Worm (Caenorhabditis elegans): Measurements from ENCODE around the gene C23G10.2.

C23G10.2 gene

ce11 chrIII:6210215-6210822, 2.5 kb downstream of the C23G10.2 start (continued):
- no peak for TF ChIP-seq unc-62 (GFP tag; optimal IDR thresholded peaks at IDR 0.05 in 1 of 2)
- no peak for TF ChIP-seq unc-62 (tag; optimal IDR thresholded peaks at IDR 0.05)
- no peak for TF ChIP-seq dpl-1 (GFP tag; optimal IDR thresholded peaks at IDR 0.05)

- TF ChIP-seq dmd-8 (GFP tag; IDR thresholded peaks at IDR 0.05) (no peak), nhr-76 (tag; optimal IDR thresholded peaks at IDR 0.05) (no peak), ceh-32 (tag; optimal IDR thresholded peaks at IDR 0.05; ENCODE audit: poor library complexity) (no peak), nhr-111 (GFP tag; optimal IDR thresholded peaks at IDR 0.05) (no peak), cey-2 (tag; optimal IDR thresholded peaks at IDR 0.05; ENCODE audit: borderline replicate concordance, insufficient read depth) (no peak), daf-8 (GFP tag; IDR thresholded peaks at IDR 0.05) (no peak)
These were observed 6.1 kb downstream of the C23G10.2 start, which contains the start of gene C23G10.10 for ce11 chrIII:6213915-6214314. Gene C23G10.10 (minus strand): TSS chrIII:6214015.

- TF ChIP-seq mxl-2 (GFP tag; conservative IDR thresholded peaks at IDR 0.05) (no peak), dve-1 (tag; optimal IDR thresholded peaks at IDR 0.05; ENCODE audit: insufficient read depth) (no peak), set-16 (GFP tag; IDR thresholded peaks at IDR 0.05) (no peak), daf-12 (tag; optimal IDR thresholded peaks at IDR 0.05) (no peak), mep-1 (tag; optimal IDR thresholded peaks at IDR 0.05) (no peak), lim-7 (GFP tag; IDR thresholded peaks at IDR 0.05) (no peak), mdt-29 (GFP tag; IDR thresholded peaks at IDR 0.05) (no peak), gei-8 (GFP tag; optimal IDR thresholded peaks at IDR 0.05) (no peak), nhr-28 (tag; optimal IDR thresholded peaks at IDR 0.05) (peak; percentile 12)
These were observed 7.6 kb downstream of the C23G10.2 start, which contains the start of gene C23G10.11 for ce11 chrIII:6215476-6215875. Gene C23G10.11 (minus strand): TSS chrIII:6215576.

- TF ChIP-seq nhr-41 (GFP tag; IDR thresholded peaks at IDR 0.05) (no peak), zip-2 (tag; optimal IDR thresholded peaks at IDR 0.05) (no peak), nhr-28 (tag; optimal IDR thresholded peaks at IDR 0.05) (peak; percentile 84), ceh-20 (GFP tag; IDR thresholded peaks at IDR 0.05) (no peak), skn-1 (tag; optimal IDR thresholded peaks at IDR 0.05) (no peak), aly-2 (tag; optimal IDR thresholded peaks at IDR 0.05) (no peak), lin-13 (GFP tag; optimal IDR thresholded peaks at IDR 0.05) (no peak), zfp-2 (tag; optimal IDR thresholded peaks at IDR 0.05) (no peak), aha-1 (tag) (no peak), D1046.2 (GFP tag; IDR thresholded peaks at IDR 0.05) (no peak), daf-16 (GFP tag; optimal IDR thresholded peaks at IDR 0.05) (no peak), daf-16 (tag; optimal IDR thresholded peaks at IDR 0.05) (no peak), hlh-30 (tag; optimal IDR thresholded peaks at IDR 0.05; ENCODE audit: insufficient read depth) (peak; percentile 14), mxl-3 (GFP tag; optimal IDR thresholded peaks at IDR 0.05) (peak; percentile 92), php-3 (GFP tag; IDR thresholded peaks at IDR 0.05) (no peak), vab-7 (GFP tag; IDR thresholded peaks at IDR 0.05) (no peak), lin-39 (tag; optimal IDR thresholded peaks at IDR 0.05) (no peak), F10B5.3 (tag; optimal IDR thresholded peaks at IDR 0.05) (no peak), ces-1 (GFP tag; optimal IDR thresholded peaks at IDR 0.05) (no peak), ceh-32 (tag; optimal IDR thresholded peaks at IDR 0.05; ENCODE audit: poor library complexity) (no peak), nhr-48 (tag; optimal IDR thresholded peaks at IDR 0.05) (peak; percentile 83), mdl-1 (tag; optimal IDR thresholded peaks at IDR 0.05) (peak in 1 of 2 experiments; percentile 71), nhr-10 (tag; optimal IDR thresholded peaks at IDR 0.05) (no peak), ztf-7 (tag; optimal IDR thresholded peaks at IDR 0.05) (no peak), ceh-62 (tag; optimal IDR thresholded peaks at IDR 0.05) (no peak), daf-12 (tag; optimal IDR thresholded peaks at IDR 0.05) (no peak), hlh-11 (tag; optimal IDR thresholded peaks at IDR 0.05) (peak; percentile 23), nhr-77 (tag; optimal IDR thresholded peaks at IDR 0.05) (no peak), spr-3 (GFP tag; optimal IDR thresholded peaks at IDR 0.05) (no peak), dmd-6 (GFP tag; IDR thresholded peaks at IDR 0.05) (0 out of 2 replicates have a peak, but pooled peaks have one; percentile 8), dpl-1 (GFP tag; optimal IDR thresholded peaks at IDR 0.05) (no peak), R02D3.7 (tag; optimal IDR thresholded peaks at IDR 0.05) (no peak), lin-29 (GFP tag; IDR thresholded peaks at IDR 0.05) (no peak)
These were observed 8.1 kb downstream of the C23G10.2 start for ce11 chrIII:6215943-6216342.
